Worm (Caenorhabditis elegans) whole organism, L3 larva: ENCODE measurements around the gene fbxb-51.

ENCODE experiments used
- ZK546.5 ChIP-seq: sonication (generic microtip); optimal IDR thresholded peaks from 2 replicates; lab custom pipeline; 2017; ENCODE audit warnings: missing biosample characterization, missing genetic modification characterization
- aly-2 ChIP-seq: fragments of 150-350 bp; optimal IDR thresholded peaks from 2 replicates; lab custom pipeline; 2014; ENCODE audit warnings: missing biosample characterization, missing genetic modification characterization
- ama-1 ChIP-seq: fragments of 150-350 bp; optimal IDR thresholded peaks from 2 replicates; lab custom pipeline; 2018
- ceh-28 ChIP-seq: fragments of 150-350 bp; optimal IDR thresholded peaks from 2 replicates; lab custom pipeline; 2014; ENCODE audit warnings: missing biosample characterization, missing genetic modification reagents, missing genetic modification characterization
- ceh-9 ChIP-seq: sonication (generic microtip); optimal IDR thresholded peaks from 2 replicates; lab custom pipeline; 2018; ENCODE audit warnings: missing biosample characterization, missing genetic modification characterization
- daf-12 ChIP-seq: fragments of 150-350 bp; optimal IDR thresholded peaks from 2 replicates; lab custom pipeline; 2014; ENCODE audit warnings: missing biosample characterization, missing genetic modification reagents, missing genetic modification characterization
- elt-2 ChIP-seq: sonication (generic microtip); optimal IDR thresholded peaks from 2 replicates; lab custom pipeline; 2016; ENCODE audit warnings: missing genetic modification reagents, mild to moderate bottlenecking, missing genetic modification characterization, missing compliant biosample characterization
- elt-3 ChIP-seq, 3 experiments: fragments of 150-350 bp in 1 of 3; sonication (generic microtip) in 2 of 3; optimal IDR thresholded peaks; 2 replicates in 2 of 3; 4 replicates in 1 of 3; lab custom pipeline; 2014 to 2017; ENCODE audit warnings: missing biosample characterization in 3 of 3, missing genetic modification characterization in 3 of 3
- fkh-10 ChIP-seq: sonication (generic microtip); optimal IDR thresholded peaks from 2 replicates; lab custom pipeline; 2017; ENCODE audit warnings: missing biosample characterization, missing genetic modification reagents, missing genetic modification characterization
- fos-1 ChIP-seq: fragments of 150-350 bp; optimal IDR thresholded peaks from 2 replicates; lab custom pipeline; 2014; ENCODE audit warnings: missing biosample characterization, missing genetic modification characterization
- hmg-11 ChIP-seq: sonication (generic microtip); optimal IDR thresholded peaks from 2 replicates; lab custom pipeline; 2016; ENCODE audit warnings: missing genetic modification characterization, missing compliant biosample characterization
- jun-1 ChIP-seq: fragments of 150-350 bp; optimal IDR thresholded peaks from 2 replicates; lab custom pipeline; 2014; ENCODE audit warnings: missing biosample characterization, missing genetic modification reagents, missing genetic modification characterization
- lin-39 ChIP-seq: fragments of 150-350 bp; optimal IDR thresholded peaks from 2 replicates; lab custom pipeline; 2018; ENCODE audit warnings: missing biosample characterization, missing genetic modification reagents, missing genetic modification characterization
- lsy-12 ChIP-seq: sonication (generic microtip); optimal IDR thresholded peaks from 2 replicates; lab custom pipeline; 2016; ENCODE audit warnings: mild to moderate bottlenecking, missing genetic modification characterization, missing compliant biosample characterization
- mdl-1 ChIP-seq: fragments of 150-350 bp; optimal IDR thresholded peaks from 2 replicates; lab custom pipeline; 2014; ENCODE audit warnings: missing biosample characterization, missing genetic modification characterization
- mml-1 ChIP-seq: fragments of 150-350 bp; sonication (generic microtip); optimal IDR thresholded peaks from 3 replicates; lab custom pipeline; 2014; ENCODE audit warnings: missing biosample characterization, missing genetic modification characterization
- nhr-12 ChIP-seq: fragments of 150-350 bp; optimal IDR thresholded peaks from 2 replicates; lab custom pipeline; 2014; ENCODE audit warnings: missing biosample characterization, missing genetic modification characterization
- nhr-237 ChIP-seq: fragments of 150-350 bp; optimal IDR thresholded peaks from 2 replicates; lab custom pipeline; 2014; ENCODE audit warnings: missing biosample characterization, missing genetic modification characterization
- nhr-43 ChIP-seq: sonication (generic microtip); optimal IDR thresholded peaks from 2 replicates; lab custom pipeline; 2016; ENCODE audit warnings: mild to moderate bottlenecking, missing genetic modification characterization, missing compliant biosample characterization; ENCODE audit not compliant: poor library complexity, severe bottlenecking
- nhr-76 ChIP-seq: fragments of 150-350 bp; sonication (generic microtip); optimal IDR thresholded peaks from 5 replicates; lab custom pipeline; 2014; ENCODE audit warnings: missing biosample characterization, missing genetic modification characterization
- nhr-77 ChIP-seq: fragments of 150-350 bp; optimal IDR thresholded peaks from 2 replicates; lab custom pipeline; 2014; ENCODE audit warnings: missing biosample characterization, missing genetic modification characterization
- pha-4 ChIP-seq: fragments of 150-350 bp; optimal IDR thresholded peaks from 2 replicates; lab custom pipeline; 2014; ENCODE audit warnings: missing biosample characterization, missing genetic modification reagents, missing genetic modification characterization
- pqm-1 ChIP-seq: fragments of 150-350 bp; optimal IDR thresholded peaks from 2 replicates; lab custom pipeline; 2017; ENCODE audit warnings: missing biosample characterization, missing genetic modification characterization, inconsistent platforms
- sea-2 ChIP-seq: fragments of 150-350 bp; sonication (generic microtip); optimal IDR thresholded peaks from 4 replicates; lab custom pipeline; 2014; ENCODE audit warnings: missing biosample characterization, missing genetic modification reagents, missing genetic modification characterization
- tbx-2 ChIP-seq: sonication (generic microtip); optimal IDR thresholded peaks from 2 replicates; lab custom pipeline; 2016; ENCODE audit warnings: mild to moderate bottlenecking, missing genetic modification characterization, missing compliant biosample characterization
- unc-39 ChIP-seq: sonication (generic microtip); optimal IDR thresholded peaks from 4 replicates; lab custom pipeline; 2017; ENCODE audit warnings: missing biosample characterization, missing genetic modification characterization
- unc-62 ChIP-seq: fragments of 150-350 bp; sonication (generic microtip); optimal IDR thresholded peaks from 4 replicates; lab custom pipeline; 2014; ENCODE audit warnings: missing biosample characterization, missing genetic modification reagents, missing genetic modification characterization
- ztf-11 ChIP-seq: fragments of 150-350 bp; optimal IDR thresholded peaks from 2 replicates; lab custom pipeline; 2014; ENCODE audit warnings: missing biosample characterization, missing genetic modification characterization
- ztf-4 ChIP-seq: fragments of 150-350 bp; optimal IDR thresholded peaks from 2 replicates; lab custom pipeline; 2014; ENCODE audit warnings: missing biosample characterization, missing genetic modification characterization

fbxb-51 gene

DNA sequence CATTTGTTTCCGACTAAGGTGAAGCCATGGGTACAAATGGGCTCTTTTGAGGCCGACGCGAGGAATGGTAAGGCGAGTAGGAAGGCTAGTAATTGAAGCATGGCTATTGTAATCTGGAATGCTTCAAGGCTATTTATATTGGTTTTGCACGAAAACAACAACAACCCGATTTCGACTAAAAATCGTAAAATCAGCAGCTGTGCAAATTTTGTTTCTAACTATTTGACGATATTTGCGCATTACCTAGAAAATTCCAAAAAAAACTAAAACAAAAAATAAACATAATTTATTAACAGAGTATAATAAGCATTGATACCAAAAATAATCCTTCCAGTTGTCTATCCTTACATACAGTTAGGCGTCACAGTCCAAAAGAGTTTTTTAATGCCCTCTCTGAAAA is 44.6 kb downstream of the fbxb-51 start, which contains the start of gene clec-20:
Gene clec-20 (minus strand): TSS at position 101 of the 400 bp plus-strand sequence.
- no peak for TF ChIP-seq unc-39 (tag; lab: Kevin White, UChicago)
- no peak for TF ChIP-seq mdl-1 (tag; lab: Kevin White, UChicago)
- no peak for TF ChIP-seq lin-39 (tag; lab: Kevin White, UChicago)
- TF ChIP-seq nhr-12 = no peak
- TF ChIP-seq ceh-28 (tag; lab: Kevin White, UChicago) = no peak
- TF ChIP-seq ztf-11 = no peak
- no peak for TF ChIP-seq fos-1 (tag; lab: Kevin White, UChicago)
- no peak for TF ChIP-seq nhr-76
- TF ChIP-seq nhr-43 = no peak
- no peak for TF ChIP-seq nhr-237 (tag; lab: Kevin White, UChicago)
- TF ChIP-seq elt-3 (tag; optimal IDR thresholded peaks at IDR 0.05; lab: Kevin White, UChicago) = no peak
- no peak for TF ChIP-seq nhr-77 (tag; lab: Kevin White, UChicago)
- TF ChIP-seq aly-2 = no peak
- TF ChIP-seq sea-2 (GFP tag; lab: Kevin White, UChicago) = no peak
- no peak for TF ChIP-seq ZK546.5 (tag; lab: Kevin White, UChicago)
- no peak for TF ChIP-seq ceh-9 (tag; lab: Kevin White, UChicago)

DNA sequence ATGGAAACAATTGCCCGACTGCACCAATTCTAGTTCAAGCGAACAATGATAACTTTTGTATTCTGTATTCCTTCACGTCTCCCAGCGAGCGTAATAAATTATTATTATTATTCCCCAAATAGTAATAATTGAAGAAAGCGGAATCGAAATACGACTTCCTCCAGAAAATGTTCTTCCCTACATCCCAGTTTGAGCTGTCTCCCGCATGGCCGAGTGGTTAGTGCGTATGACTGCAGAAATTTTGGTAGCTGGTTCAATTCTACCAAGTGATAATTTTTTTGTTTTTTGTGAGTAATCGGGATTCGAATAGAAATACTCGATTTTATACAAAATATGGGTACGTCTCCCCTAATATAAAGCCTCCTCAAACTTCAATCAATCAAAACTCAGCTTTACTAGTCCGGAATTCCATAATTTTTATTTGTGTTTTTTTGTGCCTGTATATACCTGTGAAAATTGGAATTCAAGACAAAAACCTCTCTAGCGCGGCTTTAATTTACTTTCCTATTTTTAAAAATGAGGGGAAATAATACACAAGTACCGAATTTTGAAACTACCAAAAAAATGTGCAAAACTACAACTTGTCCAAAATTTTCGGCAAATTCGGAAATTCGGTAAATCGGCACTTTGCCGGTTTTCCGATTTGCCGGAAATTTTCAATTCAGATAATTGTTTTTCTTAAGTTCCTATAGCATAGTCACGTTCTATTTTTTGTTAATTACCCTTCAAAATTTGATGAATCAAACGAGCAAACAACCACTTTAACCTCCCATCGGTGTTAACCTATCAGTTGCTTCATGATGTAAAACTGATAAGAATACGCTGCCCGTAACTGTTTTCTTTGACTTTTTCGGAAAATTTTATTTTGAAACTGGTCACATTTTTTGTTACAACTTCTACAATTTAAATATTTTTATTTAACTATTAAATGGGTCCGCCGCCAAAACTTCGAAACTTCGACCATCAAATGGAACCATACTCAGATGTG is 46.9 kb downstream of the fbxb-51 start, which contains the start of gene bath-46:
Gene bath-46 (plus strand): TSS at position 806 of the 988 bp plus-strand sequence.
- TF ChIP-seq elt-2 (tag; lab: Kevin White, UChicago) (peak; percentile 73), aly-2 (no peak), pqm-1 (tag; lab: Kevin White, UChicago) (peak; percentile 49)
- TF ChIP-seq, all 47 proteins: peak for 2

- no peak for TF ChIP-seq pha-4 (tag; lab: Kevin White, UChicago)
- no peak for TF ChIP-seq nhr-237 (tag; lab: Kevin White, UChicago)
- TF ChIP-seq jun-1 (tag; lab: Kevin White, UChicago) = no peak
- no peak for TF ChIP-seq ZK546.5 (tag; lab: Kevin White, UChicago)
- TF ChIP-seq unc-39 (tag; lab: Kevin White, UChicago) = no peak
- no peak for TF ChIP-seq lsy-12 (tag; lab: Kevin White, UChicago)
- no peak for TF ChIP-seq unc-62 (GFP tag; lab: Kevin White, UChicago)
- no peak for TF ChIP-seq fkh-10 (GFP tag; lab: Kevin White, UChicago)
- TF ChIP-seq ztf-11 = no peak
- TF ChIP-seq lin-39 (tag; lab: Kevin White, UChicago) = no peak
- TF ChIP-seq ceh-9 (tag; lab: Kevin White, UChicago) = no peak
- no peak for TF ChIP-seq hmg-11 (tag; lab: Kevin White, UChicago)
- TF ChIP-seq mml-1 (tag; lab: Kevin White, UChicago) = no peak
- no peak for TF ChIP-seq tbx-2
- TF ChIP-seq ztf-4 (tag; lab: Kevin White, UChicago) = no peak
- TF ChIP-seq daf-12 (tag; lab: Kevin White, UChicago) = no peak
- no peak for TF ChIP-seq fos-1 (tag; lab: Kevin White, UChicago)
- no peak for TF ChIP-seq nhr-43
- TF ChIP-seq ama-1 (lab: Kevin White, UChicago) = no peak
Observed at ce11 chrII:1600661-1601060, 50.1 kb downstream of the fbxb-51 start, which contains the start of gene bath-26. Gene bath-26, minus strand, starts transcription at chrII:1600761.
